Fruit fly (Drosophila melanogaster): ENCODE data around the gene cype.

- TF ChIP-seq CG11617 (GFP tag; optimal IDR thresholded peaks at IDR 0.05): peak; percentile 86
- TF ChIP-seq toe (GFP tag; optimal IDR thresholded peaks at IDR 0.05): peak; percentile 81
- TF ChIP-seq CG7045 (GFP tag; optimal IDR thresholded peaks at IDR 0.05): peak; percentile 88
- peak; percentile 63 for TF ChIP-seq tj (GFP tag; optimal IDR thresholded peaks at IDR 0.05)
Observed at dm6 chr2L:5292977-5293513, 34.0 kb upstream of the cype start.

All from whole organism, adult.